Fruit fly (Drosophila melanogaster) whole organism, prepupa: ENCODE data around the gene Imp.

ENCODE experiments used
- CG34406 ChIP-seq: fragments of 200-800 bp; sonication (Bioruptor generic); optimal IDR thresholded peaks from 3 replicates; lab custom pipeline; 2016; ENCODE audit warnings: missing biosample characterization, missing genetic modification characterization
- CG6854 ChIP-seq: fragments of 200-800 bp; sonication (Bioruptor generic); optimal IDR thresholded peaks from 2 replicates; lab custom pipeline; 2017; ENCODE audit warnings: missing biosample characterization, mild to moderate bottlenecking, missing genetic modification characterization
- Hr38 ChIP-seq: sonication (Bioruptor generic); optimal IDR thresholded peaks from 2 replicates; lab custom pipeline; 2016; ENCODE audit warnings: missing biosample characterization, missing genetic modification characterization
- Hr39 ChIP-seq: fragments of 200-800 bp; sonication (Bioruptor generic); optimal IDR thresholded peaks from 2 replicates; lab custom pipeline; 2016; ENCODE audit warnings: missing biosample characterization, missing genetic modification characterization
- esn ChIP-seq: fragments of 200-800 bp; sonication (Bioruptor generic); optimal IDR thresholded peaks from 2 replicates; lab custom pipeline; 2016; ENCODE audit warnings: missing biosample characterization, mild to moderate bottlenecking, missing genetic modification characterization, moderate library complexity
- spab ChIP-seq: fragments of 200-800 bp; sonication (Bioruptor generic); optimal IDR thresholded peaks from 2 replicates; lab custom pipeline; 2017; ENCODE audit warnings: missing biosample characterization, mild to moderate bottlenecking, missing genetic modification characterization, missing genetic modification reagents
- topi ChIP-seq: fragments of 200-800 bp; sonication (Bioruptor generic); optimal IDR thresholded peaks from 3 replicates; lab custom pipeline; 2016; ENCODE audit warnings: missing biosample characterization, missing genetic modification characterization

dm6 chrX:10741754-10742577, 82.1 kb downstream of the Imp start:
- TF ChIP-seq spab (GFP tag; lab: Kevin White, UChicago), result peak; percentile 42
- peak; percentile 2 for TF ChIP-seq CG6854 (GFP tag; lab: Kevin White, UChicago)
- no peak for TF ChIP-seq Hr39
- TF ChIP-seq esn (GFP tag; lab: Kevin White, UChicago), result no peak
- no peak for TF ChIP-seq topi
- no peak for TF ChIP-seq Hr38
- TF ChIP-seq CG34406 (GFP tag; lab: Kevin White, UChicago), result no peak
